Worm (Caenorhabditis elegans) whole organism, late embryonic: ENCODE data around the gene act-5.

Experiments
- K02D7.2 ChIP-seq: sonication (generic microtip); optimal IDR thresholded peaks from 2 replicates; lab custom pipeline; 2017; ENCODE audit warnings: mild to moderate bottlenecking, missing genetic modification characterization, missing compliant biosample characterization
- ama-1 ChIP-seq: fragments of 150-350 bp; optimal IDR thresholded peaks from 2 replicates; lab custom pipeline; 2014
- ceh-45 ChIP-seq: fragments of 200-800 bp; sonication (Bioruptor generic); IDR thresholded peaks from 2 replicates; pipeline ENCODE4 v1.3.6; 2022; ENCODE audit warnings: missing genetic modification reagents, missing genetic modification characterization, missing compliant biosample characterization
- elt-2 ChIP-seq: sonication (generic microtip); optimal IDR thresholded peaks from 2 replicates; lab custom pipeline; 2016; ENCODE audit warnings: missing genetic modification reagents, missing genetic modification characterization, missing compliant biosample characterization
- hlh-30 ChIP-seq: sonication (generic microtip); optimal IDR thresholded peaks from 2 replicates; lab custom pipeline; 2017; ENCODE audit warnings: antibody characterized with exemption, missing genetic modification characterization, missing compliant biosample characterization; ENCODE audit not compliant: insufficient read depth
- madf-2 ChIP-seq: sonication (generic microtip); optimal IDR thresholded peaks from 2 replicates; lab custom pipeline; 2017; ENCODE audit warnings: missing genetic modification characterization, missing compliant biosample characterization
- pax-1 ChIP-seq: fragments of 150-350 bp; optimal IDR thresholded peaks from 2 replicates; lab custom pipeline; 2014; ENCODE audit warnings: missing biosample characterization, missing genetic modification characterization
- pha-4 ChIP-seq: fragments of 150-350 bp; optimal IDR thresholded peaks from 2 replicates; lab custom pipeline; 2018; ENCODE audit warnings: missing biosample characterization, missing genetic modification reagents, missing genetic modification characterization
- pqm-1 ChIP-seq: sonication (generic microtip); optimal IDR thresholded peaks from 2 replicates; lab custom pipeline; 2016; ENCODE audit warnings: missing genetic modification characterization, missing compliant biosample characterization
- unc-42 ChIP-seq: sonication (generic microtip); optimal IDR thresholded peaks from 2 replicates; lab custom pipeline; 2016; ENCODE audit warnings: missing genotype, missing genetic modification characterization, missing compliant biosample characterization

- no peak for TF ChIP-seq pax-1 (tag; lab: Kevin White, UChicago)
- TF ChIP-seq elt-2 (tag; lab: Kevin White, UChicago) = no peak
- no peak for TF ChIP-seq pqm-1
- no peak for TF ChIP-seq pha-4 (tag; lab: Kevin White, UChicago)
- no peak for TF ChIP-seq ama-1
- TF ChIP-seq madf-2 (tag; lab: Kevin White, UChicago) = no peak
- no peak for TF ChIP-seq K02D7.2 (tag; lab: Kevin White, UChicago)
- TF ChIP-seq ceh-45 = no peak
- no peak for TF ChIP-seq hlh-30 (tag; lab: Kevin White, UChicago)
- TF ChIP-seq unc-42 (tag; lab: Kevin White, UChicago) = no peak
Observed at ce11 chrIII:13621012-13621411, 15.1 kb upstream of the act-5 start.
